Worm (Caenorhabditis elegans): Measurements from ENCODE around the gene T25B9.6.

- TF ChIP-seq hmg-20 (GFP tag; IDR thresholded peaks at IDR 0.05) (no peak), lag-1 (GFP tag; IDR thresholded peaks at IDR 0.05) (no peak), snpc-3.4 (tag; optimal IDR thresholded peaks at IDR 0.05) (no peak), sdz-38 (tag; optimal IDR thresholded peaks at IDR 0.05) (no peak), mcd-1 (GFP tag; IDR thresholded peaks at IDR 0.05) (no peak), him-1 (tag; optimal IDR thresholded peaks at IDR 0.05) (no peak), Y56A3A.18 (GFP tag; IDR thresholded peaks at IDR 0.05) (no peak), dpl-1 (GFP tag; optimal IDR thresholded peaks at IDR 0.05) (no peak), D2030.7 (GFP tag; IDR thresholded peaks at IDR 0.05) (no peak), F57A8.1 (GFP tag; optimal IDR thresholded peaks at IDR 0.05) (no peak), nhr-80 (tag; optimal IDR thresholded peaks at IDR 0.05) (no peak), attf-3 (GFP tag; conservative IDR thresholded peaks at IDR 0.05) (no peak), egl-18 (GFP tag; IDR thresholded peaks at IDR 0.05) (no peak)
Observed at ce11 chrIV:10782014-10782413, 24.1 kb downstream of the T25B9.6 start.
